Fruit fly (Drosophila melanogaster): ENCODE data around the gene CG7542.

The CG7542 gene

DNA sequence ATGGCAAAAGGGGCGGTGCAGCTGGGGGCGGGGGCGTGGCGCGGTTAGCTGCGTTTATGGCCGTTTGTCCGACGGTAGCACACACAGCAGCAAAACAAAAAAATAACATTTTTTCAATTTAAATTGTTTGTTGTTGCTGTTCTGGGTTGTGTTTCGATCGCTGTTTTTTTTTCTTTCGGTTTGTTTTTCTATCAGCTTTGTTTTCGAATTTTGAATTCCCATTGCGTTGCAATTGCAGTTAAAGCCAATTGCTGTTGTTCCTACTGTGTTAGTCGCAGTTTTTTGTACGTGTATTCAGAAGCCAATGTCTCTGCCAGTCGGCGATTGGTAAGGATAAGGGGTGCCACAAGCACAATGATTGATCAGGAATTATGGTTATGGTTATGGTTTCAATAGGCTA is 37.7 kb downstream of the CG7542 start:
- TF ChIP-seq Fer1 (GFP tag; optimal IDR thresholded peaks at IDR 0.05) (no peak), CG15479 (GFP tag; optimal IDR thresholded peaks at IDR 0.05) (no peak), Drgx (GFP tag; IDR thresholded peaks at IDR 0.05) (peak; percentile 43; the same call in 1 of the 2 replicates), Ets65A (GFP tag) (peak; percentile 4)

DNA sequence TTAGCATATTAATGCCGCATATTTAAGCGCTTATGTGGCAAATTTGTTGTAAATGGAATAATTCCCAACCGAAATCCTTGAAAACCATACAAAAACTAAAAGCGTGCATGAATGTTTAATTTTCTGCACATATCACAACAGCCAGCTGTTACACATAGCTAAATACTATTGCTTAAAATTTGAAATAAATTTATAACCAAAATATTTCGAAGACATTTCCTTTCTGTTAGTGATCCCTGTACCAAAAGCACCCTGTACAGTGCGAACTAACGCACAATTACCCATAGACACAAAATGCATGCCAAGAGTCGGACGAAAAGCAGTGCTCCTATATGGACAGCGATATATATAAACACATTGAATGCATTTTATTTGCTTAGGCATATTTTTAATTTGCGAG is 38.3 kb downstream of the CG7542 start:
- TF ChIP-seq tap (tag; optimal IDR thresholded peaks at IDR 0.05), result no peak
- peak in 1 of 2 experiments; percentile 17 for TF ChIP-seq bsh (GFP tag; optimal IDR thresholded peaks at IDR 0.05)
- no peak for TF ChIP-seq CG10209 (GFP tag; optimal IDR thresholded peaks at IDR 0.05)
- TF ChIP-seq Drgx (GFP tag; IDR thresholded peaks at IDR 0.05), result peak; percentile 40; the same call in 1 of the 2 replicates
- no peak for TF ChIP-seq CG15696 (tag; optimal IDR thresholded peaks at IDR 0.05)
- TF ChIP-seq CG14014 (GFP tag; IDR thresholded peaks at IDR 0.05), result no peak
- TF ChIP-seq NC2α (GFP tag; optimal IDR thresholded peaks at IDR 0.05), result no peak
- peak; percentile 79 for TF ChIP-seq Ets65A (GFP tag)
- no peak for TF ChIP-seq CG3726 (GFP tag; IDR thresholded peaks at IDR 0.05)
- TF ChIP-seq CG11504 (tag; optimal IDR thresholded peaks at IDR 0.05), result no peak
- TF ChIP-seq knrl (GFP tag; IDR thresholded peaks at IDR 0.05; ENCODE audit: partially characterized antibody), result no peak
- TF ChIP-seq CG6654 (GFP tag; optimal IDR thresholded peaks at IDR 0.05), result no peak
- TF ChIP-seq br (optimal IDR thresholded peaks at IDR 0.05), result no peak
- TF ChIP-seq nerfin-2 (GFP tag; IDR thresholded peaks at IDR 0.05; ENCODE audit: partially characterized antibody), result no peak
- TF ChIP-seq CG6765 (GFP tag; optimal IDR thresholded peaks at IDR 0.05), result no peak
- TF ChIP-seq luna (GFP tag; optimal IDR thresholded peaks at IDR 0.05), result no peak
- TF ChIP-seq CG10462 (GFP tag; optimal IDR thresholded peaks at IDR 0.05), result no peak
- TF ChIP-seq chinmo (GFP tag; IDR thresholded peaks at IDR 0.05; ENCODE audit: partially characterized antibody), result no peak

DNA sequence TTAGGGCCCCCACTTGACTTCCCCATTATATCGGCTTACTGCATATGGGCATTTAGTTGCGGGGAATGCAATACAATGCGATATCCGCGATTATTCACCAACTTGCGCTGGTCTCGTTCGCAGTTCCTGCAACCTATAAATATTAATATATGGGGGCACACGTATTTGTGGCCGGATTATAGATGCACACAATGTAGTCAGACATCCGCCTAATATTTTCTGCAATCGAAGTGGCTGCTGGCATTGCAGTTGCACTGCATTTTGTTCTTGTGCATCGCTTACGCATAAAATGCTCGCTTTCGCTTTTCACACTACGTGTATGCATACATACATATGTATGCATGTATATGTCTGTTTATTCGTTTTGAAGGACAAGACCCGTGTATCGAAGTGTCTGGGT is 39.1 kb downstream of the CG7542 start:
- no peak for TF ChIP-seq CG15479 (GFP tag; optimal IDR thresholded peaks at IDR 0.05)
- no peak for TF ChIP-seq Lhr (GFP tag; optimal IDR thresholded peaks at IDR 0.05)
- TF ChIP-seq Ets65A (GFP tag), result peak; percentile 59

DNA sequence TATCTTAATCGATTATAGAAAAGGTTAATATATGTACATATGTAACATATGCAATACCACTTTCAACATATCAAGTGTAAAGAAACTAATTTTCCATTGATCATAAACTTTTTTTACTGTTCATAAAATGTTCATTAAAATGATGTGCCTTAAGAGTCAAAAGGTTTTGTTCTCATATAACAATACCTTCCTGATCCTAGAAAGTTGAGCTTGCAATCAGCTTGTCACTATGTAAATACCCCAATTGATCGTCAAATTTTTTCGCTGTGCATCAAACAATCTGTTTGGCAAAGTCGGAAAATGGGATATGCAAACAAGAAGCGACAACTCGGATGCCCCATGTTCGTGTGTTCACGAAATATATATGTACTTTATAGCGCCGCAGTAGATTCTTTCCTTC is 40.4 kb downstream of the CG7542 start:
- TF ChIP-seq sens (GFP tag) (peak; percentile 55), ken (GFP tag; IDR thresholded peaks at IDR 0.05) (no peak)

DNA sequence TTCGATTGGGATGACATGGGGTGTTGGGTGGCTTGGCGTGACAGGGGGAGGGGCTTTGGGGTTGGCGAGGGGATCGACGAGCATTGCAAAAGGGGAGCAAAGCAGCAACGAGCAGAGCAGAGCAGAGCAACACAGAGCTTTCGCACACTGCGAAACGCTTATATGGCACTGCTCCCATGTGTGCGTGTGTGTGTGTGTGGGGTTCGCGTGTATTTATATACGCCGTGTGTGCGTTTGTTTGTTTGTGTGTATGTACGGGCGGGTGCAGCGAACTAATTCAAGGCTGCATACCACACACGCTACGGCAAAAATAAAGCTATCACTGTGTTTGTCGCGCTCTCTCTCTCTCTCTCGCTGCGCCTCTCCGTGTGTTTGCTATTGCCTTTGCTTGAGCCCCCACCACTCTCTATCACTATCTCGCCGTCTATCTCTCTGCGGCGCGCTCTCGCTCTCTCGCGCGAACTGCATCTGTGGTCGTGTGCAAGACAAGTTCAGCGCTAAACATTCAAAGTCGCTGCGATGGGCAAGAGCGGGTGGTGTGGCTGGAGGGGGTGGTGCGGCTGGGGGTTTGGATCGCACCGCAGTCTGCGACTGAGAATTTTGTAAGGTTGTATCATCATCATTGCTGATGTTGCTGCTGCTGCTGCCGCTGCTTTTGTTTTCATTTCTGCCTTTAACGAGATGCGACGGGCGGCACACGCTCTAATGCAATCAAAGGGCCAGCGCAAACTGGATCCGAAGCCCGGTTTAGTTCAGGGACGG is 41.0 kb downstream of the CG7542 start:
- no peak for TF ChIP-seq dpn (GFP tag; optimal IDR thresholded peaks at IDR 0.05)
- TF ChIP-seq bbx (GFP tag; IDR thresholded peaks at IDR 0.05; ENCODE audit: partially characterized antibody), result peak; percentile 34; the same call in 1 of the 2 replicates
- TF ChIP-seq CG10366 (GFP tag; IDR thresholded peaks at IDR 0.05), result no peak
- TF ChIP-seq crol (GFP tag; IDR thresholded peaks at IDR 0.05), result peak; percentile 97
- TF ChIP-seq oc (tag; optimal IDR thresholded peaks at IDR 0.05), result peak; percentile 8
- TF ChIP-seq en (GFP tag; optimal IDR thresholded peaks at IDR 0.05), result no peak
- TF ChIP-seq Blimp-1 (GFP tag; optimal IDR thresholded peaks at IDR 0.05), result peak; percentile 72
- TF ChIP-seq zfh2 (GFP tag; optimal IDR thresholded peaks at IDR 0.05), result no peak
- TF ChIP-seq CG12155 (GFP tag; optimal IDR thresholded peaks at IDR 0.05), result peak; percentile 37
- TF ChIP-seq wdn (GFP tag; IDR thresholded peaks at IDR 0.05), result no peak
- peak; percentile 56 for TF ChIP-seq Adf1 (GFP tag; IDR thresholded peaks at IDR 0.05)
- no peak for TF ChIP-seq Myb (GFP tag; optimal IDR thresholded peaks at IDR 0.05)
- peak; percentile 18 for TF ChIP-seq CG17802 (tag; optimal IDR thresholded peaks at IDR 0.05)
- no peak for TF ChIP-seq D (optimal IDR thresholded peaks at IDR 0.05)
- TF ChIP-seq D (GFP tag; optimal IDR thresholded peaks at IDR 0.05), result no peak
- 0 out of 2 replicates have a peak, but pooled peaks have one; percentile 43 for TF ChIP-seq rib (GFP tag; IDR thresholded peaks at IDR 0.05)
- peak; percentile 44; the same call in 1 of the 2 replicates for TF ChIP-seq CG13287 (GFP tag; IDR thresholded peaks at IDR 0.05; ENCODE audit: partially characterized antibody)
- no peak for TF ChIP-seq Camta (GFP tag; optimal IDR thresholded peaks at IDR 0.05)
- TF ChIP-seq CG34224 (GFP tag; IDR thresholded peaks at IDR 0.05; ENCODE audit: partially characterized antibody), result peak; percentile 44; the same call in 2 of the 3 replicates
- no peak for TF ChIP-seq Dref (GFP tag; IDR thresholded peaks at IDR 0.05)
- no peak for TF ChIP-seq CG1647 (GFP tag; optimal IDR thresholded peaks at IDR 0.05)

Measured in whole organism, embryonic.